Fruit fly (Drosophila melanogaster) whole organism, embryonic: ENCODE measurements around the gene Alp13.

Experiments used
- Asciz ChIP-seq: fragments of 200-800 bp; sonication (Bioruptor generic); optimal IDR thresholded peaks from 2 replicates; lab custom pipeline; 2017; ENCODE audit warnings: missing biosample characterization, mild to moderate bottlenecking, missing genetic modification characterization, missing genetic modification reagents
- Atf3 ChIP-seq: fragments of 200-800 bp; sonication (Bioruptor generic); optimal IDR thresholded peaks from 3 replicates; lab custom pipeline; 2016; ENCODE audit warnings: missing biosample characterization, missing genetic modification characterization
- Atf6 ChIP-seq: fragments of 200-800 bp; sonication (Bioruptor generic); IDR thresholded peaks from 2 replicates; pipeline ENCODE4 v1.3.6; 2022; ENCODE audit warnings: missing biosample characterization, missing genetic modification characterization
- CG12071 ChIP-seq: fragments of 200-800 bp; sonication (Bioruptor generic); optimal IDR thresholded peaks from 3 replicates; lab custom pipeline; 2018; ENCODE audit warnings: missing biosample characterization, mild to moderate bottlenecking, missing genetic modification characterization
- CG12299 ChIP-seq: fragments of 200-800 bp; sonication (Bioruptor generic); optimal IDR thresholded peaks from 2 replicates; lab custom pipeline; 2018; ENCODE audit warnings: missing biosample characterization, mild to moderate bottlenecking, missing genetic modification characterization
- CG13424 ChIP-seq: fragments of 200-800 bp; sonication (Bioruptor generic); optimal IDR thresholded peaks from 2 replicates; lab custom pipeline; 2019; ENCODE audit warnings: missing biosample characterization, mild to moderate bottlenecking, missing genetic modification characterization, moderate library complexity
- CG14441 ChIP-seq: fragments of 200-800 bp; sonication (Bioruptor generic); IDR thresholded peaks from 2 replicates; pipeline ENCODE4 v1.3.6; 2022; ENCODE audit warnings: missing biosample characterization, missing genetic modification characterization
- CG16815 ChIP-seq: fragments of 200-800 bp; sonication (Bioruptor generic); optimal IDR thresholded peaks from 3 replicates; lab custom pipeline; 2017; ENCODE audit warnings: missing biosample characterization, mild to moderate bottlenecking, missing genetic modification characterization
- CG17385 ChIP-seq: fragments of 200-800 bp; sonication (Bioruptor generic); optimal IDR thresholded peaks from 3 replicates; lab custom pipeline; 2018; ENCODE audit warnings: missing biosample characterization, mild to moderate bottlenecking, missing genetic modification characterization
- CG30020 ChIP-seq: fragments of 200-800 bp; optimal IDR thresholded peaks from 2 replicates; lab custom pipeline; 2019; ENCODE audit warnings: missing biosample characterization, mild to moderate bottlenecking, missing genetic modification characterization, moderate library complexity
- CG31441 ChIP-seq: fragments of 200-800 bp; sonication (Bioruptor generic); IDR thresholded peaks from 2 replicates; pipeline ENCODE4 v1.3.6; 2022; ENCODE audit warnings: missing biosample characterization, missing genetic modification characterization
- CG33557 ChIP-seq: fragments of 200-800 bp; sonication (Bioruptor generic); optimal IDR thresholded peaks from 2 replicates; lab custom pipeline; 2019; ENCODE audit warnings: missing biosample characterization, mild to moderate bottlenecking, missing genetic modification characterization, moderate library complexity
- CG4424 ChIP-seq: fragments of 200-800 bp; sonication (Bioruptor generic); optimal IDR thresholded peaks from 3 replicates; lab custom pipeline; 2016; ENCODE audit warnings: missing biosample characterization, missing genetic modification characterization
- CG6654 ChIP-seq: fragments of 200-800 bp; sonication (Bioruptor generic); optimal IDR thresholded peaks from 2 replicates; lab custom pipeline; 2017; ENCODE audit warnings: missing biosample characterization, mild to moderate bottlenecking, missing genetic modification characterization
- CG7357 ChIP-seq: fragments of 200-800 bp; sonication (Bioruptor generic); IDR thresholded peaks from 3 replicates; pipeline ENCODE4 v1.3.6; 2022; ENCODE audit warnings: missing biosample characterization, missing genetic modification characterization
- CG8765 ChIP-seq: fragments of 200-800 bp; sonication (Bioruptor generic); IDR thresholded peaks from 2 replicates; pipeline ENCODE4 v1.3.6; 2022; ENCODE audit warnings: missing biosample characterization, missing genetic modification characterization
- CG9215 ChIP-seq: fragments of 200-800 bp; sonication (Bioruptor generic); IDR thresholded peaks from 2 replicates; pipeline ENCODE4 v1.3.6; 2022; ENCODE audit warnings: missing biosample characterization, missing genetic modification characterization
- CG9437 ChIP-seq: fragments of 200-800 bp; sonication (Bioruptor generic); optimal IDR thresholded peaks from 2 replicates; lab custom pipeline; 2018; ENCODE audit warnings: missing biosample characterization, mild to moderate bottlenecking, missing genetic modification characterization
- CG9727 ChIP-seq: fragments of 200-800 bp; sonication (Bioruptor generic); optimal IDR thresholded peaks from 3 replicates; lab custom pipeline; 2017; ENCODE audit warnings: missing biosample characterization, mild to moderate bottlenecking, missing genetic modification characterization
- CG9817 ChIP-seq: fragments of 200-800 bp; sonication (Bioruptor generic); optimal IDR thresholded peaks from 2 replicates; lab custom pipeline; 2018; ENCODE audit warnings: missing biosample characterization, mild to moderate bottlenecking, missing genetic modification characterization, moderate library complexity
- E2f2 ChIP-seq: fragments of 200-800 bp; sonication (Bioruptor generic); IDR thresholded peaks from 2 replicates; pipeline ENCODE4 v1.3.6; 2022; ENCODE audit warnings: missing biosample characterization, missing genetic modification characterization
- Eip74EF ChIP-seq, 2 experiments: fragments of 200-800 bp in 1 of 2; fragments of >200 bp in 1 of 2; sonication (Bioruptor generic) in 1 of 2; optimal IDR thresholded peaks; 2 replicates each; lab custom pipeline; 2017 to 2019; ENCODE audit warnings: missing biosample characterization in 2 of 2, missing genetic modification characterization in 2 of 2, mild to moderate bottlenecking in 1 of 2, moderate library complexity in 1 of 2
- Ets97D ChIP-seq: fragments of 200-800 bp; sonication (Bioruptor generic); optimal IDR thresholded peaks from 3 replicates; lab custom pipeline; 2016; ENCODE audit warnings: missing biosample characterization, missing genetic modification characterization
- Gug ChIP-seq: fragments of 200-800 bp; sonication (Bioruptor generic); IDR thresholded peaks from 4 replicates; pipeline ENCODE4 v1.3.6; 2022; ENCODE audit warnings: missing biosample characterization, missing genetic modification characterization
- Hand ChIP-seq: fragments of 200-800 bp; sonication (Bioruptor generic); optimal IDR thresholded peaks from 2 replicates; lab custom pipeline; 2017; ENCODE audit warnings: mild to moderate bottlenecking, missing biosample characterization, missing genetic modification reagents, missing genetic modification characterization
- Hey ChIP-seq: fragments of 200-800 bp; sonication (Bioruptor generic); optimal IDR thresholded peaks from 3 replicates; lab custom pipeline; 2018; ENCODE audit warnings: missing biosample characterization, mild to moderate bottlenecking, missing genetic modification characterization
- HmgZ ChIP-seq: fragments of 200-800 bp; sonication (Bioruptor generic); optimal IDR thresholded peaks from 2 replicates; lab custom pipeline; 2018; ENCODE audit warnings: missing biosample characterization, mild to moderate bottlenecking, missing genetic modification characterization
- Mrtf ChIP-seq: fragments of 200-800 bp; sonication (Bioruptor generic); IDR thresholded peaks from 3 replicates; pipeline ENCODE4 v1.3.6; 2022; ENCODE audit warnings: missing biosample characterization, missing genetic modification characterization
- NC2α ChIP-seq: fragments of 200-800 bp; sonication (Bioruptor generic); optimal IDR thresholded peaks from 2 replicates; lab custom pipeline; 2016; ENCODE audit warnings: missing biosample characterization, missing genetic modification characterization
- NC2β ChIP-seq: fragments of 200-800 bp; sonication (Bioruptor generic); optimal IDR thresholded peaks from 2 replicates; lab custom pipeline; 2016; ENCODE audit warnings: missing biosample characterization, missing genetic modification characterization
- NfI ChIP-seq: fragments of 200-800 bp; sonication (Bioruptor generic); optimal IDR thresholded peaks from 3 replicates; lab custom pipeline; 2018; ENCODE audit warnings: missing biosample characterization, mild to moderate bottlenecking, missing genetic modification characterization, moderate library complexity
- Rfx ChIP-seq: fragments of 200-800 bp; sonication (Bioruptor generic); IDR thresholded peaks from 2 replicates; pipeline ENCODE4 v1.3.6; 2022; ENCODE audit warnings: missing biosample characterization, missing genetic modification characterization
- Sry-β ChIP-seq: fragments of 200-800 bp; sonication (Bioruptor generic); optimal IDR thresholded peaks from 2 replicates; lab custom pipeline; 2018; ENCODE audit warnings: missing biosample characterization, mild to moderate bottlenecking, missing genetic modification characterization, moderate library complexity
- amos ChIP-seq: fragments of 200-800 bp; sonication (Bioruptor generic); IDR thresholded peaks from 2 replicates; pipeline ENCODE4 v1.3.6; 2022; ENCODE audit warnings: missing biosample characterization, missing genetic modification characterization; ENCODE audit not compliant: partially characterized antibody
- ase ChIP-seq: fragments of 200-800 bp; sonication (Bioruptor generic); IDR thresholded peaks from 3 replicates; pipeline ENCODE4 v1.3.6; 2022; ENCODE audit warnings: missing biosample characterization, missing genetic modification characterization
- chm ChIP-seq: fragments of 200-800 bp; sonication (Bioruptor generic); IDR thresholded peaks from 2 replicates; pipeline ENCODE4 v1.3.6; 2022; ENCODE audit warnings: missing biosample characterization, missing genetic modification characterization
- dan ChIP-seq: fragments of 200-800 bp; sonication (Bioruptor generic); IDR thresholded peaks from 2 replicates; pipeline ENCODE4 v1.3.6; 2022; ENCODE audit warnings: missing biosample characterization, missing genetic modification characterization
- dm ChIP-seq: fragments of 200-800 bp; sonication (Bioruptor generic); optimal IDR thresholded peaks from 3 replicates; lab custom pipeline; 2016; ENCODE audit warnings: missing biosample characterization, missing genetic modification characterization
- emc ChIP-seq: fragments of 200-800 bp; sonication (Bioruptor generic); optimal IDR thresholded peaks from 2 replicates; lab custom pipeline; 2016; ENCODE audit warnings: missing biosample characterization, missing genetic modification characterization
- fu2 ChIP-seq: fragments of 200-800 bp; sonication (Bioruptor generic); optimal IDR thresholded peaks from 2 replicates; lab custom pipeline; 2016; ENCODE audit warnings: missing biosample characterization, missing genetic modification characterization
- gsb-n ChIP-seq: fragments of 200-800 bp; sonication (Bioruptor generic); optimal IDR thresholded peaks from 3 replicates; lab custom pipeline; 2018; ENCODE audit warnings: missing biosample characterization, mild to moderate bottlenecking, missing genetic modification characterization
- ken ChIP-seq: fragments of 200-800 bp; sonication (Bioruptor generic); IDR thresholded peaks from 3 replicates; pipeline ENCODE4 v1.3.6; 2022; ENCODE audit warnings: missing biosample characterization, missing genetic modification characterization
- lab ChIP-seq: fragments of 200-800 bp; sonication (Bioruptor generic); optimal IDR thresholded peaks from 3 replicates; lab custom pipeline; 2017; ENCODE audit warnings: missing biosample characterization, missing genetic modification characterization, mild to moderate bottlenecking, moderate library complexity, missing genetic modification reagents
- mld ChIP-seq: fragments of 200-800 bp; sonication (Bioruptor generic); IDR thresholded peaks from 3 replicates; pipeline ENCODE4 v1.3.6; 2022; ENCODE audit warnings: missing biosample characterization, missing genetic modification characterization; ENCODE audit not compliant: partially characterized antibody
- oc ChIP-seq: fragments of 200-800 bp; sonication (Bioruptor generic); optimal IDR thresholded peaks from 2 replicates; lab custom pipeline; 2018; ENCODE audit warnings: missing biosample characterization, mild to moderate bottlenecking, missing genetic modification characterization, moderate library complexity
- sens ChIP-seq: fragments of 200-800 bp; sonication (Bioruptor generic); peaks from one replicate; lab custom pipeline; 2016; ENCODE audit warnings: missing biosample characterization, missing genetic modification characterization
- sisA ChIP-seq: fragments of 200-800 bp; sonication (Bioruptor generic); IDR thresholded peaks from 2 replicates; pipeline ENCODE4 v1.3.6; 2022; ENCODE audit warnings: missing biosample characterization, missing genetic modification characterization
- sug ChIP-seq: fragments of 200-800 bp; optimal IDR thresholded peaks from 2 replicates; lab custom pipeline; 2019; ENCODE audit warnings: missing biosample characterization, mild to moderate bottlenecking, missing genetic modification characterization, moderate library complexity
- zfh2 ChIP-seq: fragments of 200-800 bp; sonication (Bioruptor generic); optimal IDR thresholded peaks from 2 replicates; lab custom pipeline; 2016; ENCODE audit warnings: missing biosample characterization, missing genetic modification characterization

Gene Alp13

DNA sequence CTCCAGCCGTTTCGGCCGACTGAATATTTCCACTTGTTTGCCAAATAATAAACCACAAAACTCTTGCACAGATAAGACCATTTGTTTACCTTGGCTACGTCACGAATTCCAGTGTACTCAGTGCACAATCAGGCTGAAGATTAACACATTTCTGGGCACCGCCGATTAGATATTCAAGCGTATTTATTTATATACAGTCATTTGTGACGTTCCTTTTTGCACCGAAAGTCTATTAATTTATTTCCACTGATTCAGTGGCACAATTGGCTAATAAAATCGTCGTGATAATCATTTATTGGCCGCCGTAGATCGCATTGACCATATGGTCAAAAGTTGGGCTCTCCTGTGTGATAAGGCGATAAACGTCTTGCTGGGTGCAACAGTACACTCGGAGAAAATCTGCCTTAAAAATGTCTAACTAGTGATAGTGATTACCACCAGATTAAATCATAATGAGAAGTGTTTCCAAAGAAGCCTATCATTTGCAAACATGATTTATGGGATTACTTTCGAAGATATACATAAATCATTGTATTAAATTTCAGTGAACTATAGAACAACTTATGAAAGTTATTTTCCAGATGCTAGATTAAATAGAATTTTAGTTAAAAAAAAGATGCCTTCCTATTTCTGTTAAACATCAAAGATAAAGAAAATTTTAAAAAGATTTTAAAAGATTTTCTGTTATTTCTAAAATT is 20.7 kb downstream of the Alp13 start (continued):
- TF ChIP-seq CG9727 (GFP tag; lab: Kevin White, UChicago) (peak; percentile 19), CG8765 (GFP tag; lab: Robert Waterston, UW) (no peak)
- TF ChIP-seq, all 482 proteins: peak for 67

DNA sequence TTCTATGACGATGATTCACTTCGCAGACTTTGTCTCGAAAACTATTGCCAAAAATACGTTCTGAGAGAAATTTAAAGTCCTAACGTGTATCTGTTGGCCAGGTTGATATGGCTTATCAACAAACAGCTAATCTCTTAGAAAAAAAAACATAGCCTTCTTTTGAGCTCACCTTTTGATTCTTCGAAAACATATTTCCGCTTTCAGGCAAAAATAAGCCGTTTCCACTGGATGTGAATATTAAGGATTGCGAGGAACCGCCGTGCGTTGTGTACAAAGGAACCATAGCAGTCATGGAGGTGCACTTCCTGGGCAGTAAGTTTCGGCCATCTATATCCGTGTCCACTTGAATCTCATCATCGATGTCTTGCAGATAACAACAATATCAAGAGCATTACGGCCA is 21.6 kb downstream of the Alp13 start:
- no peak for TF ChIP-seq CG31441
- peak; percentile 51; the same call in 2 of the 3 replicates for TF ChIP-seq CG7357 (GFP tag; lab: Robert Waterston, UW)
- TF ChIP-seq CG16815 = no peak
- no peak for TF ChIP-seq ase (GFP tag; lab: Robert Waterston, UW)
- TF ChIP-seq Sry-β (GFP tag; lab: Kevin White, UChicago) = no peak
- TF ChIP-seq Hand (GFP tag; lab: Kevin White, UChicago) = no peak
- TF ChIP-seq E2f2 (GFP tag; lab: Robert Waterston, UW) = no peak
- TF ChIP-seq sens (GFP tag; lab: Kevin White, UChicago) = no peak
- TF ChIP-seq sisA (GFP tag; lab: Robert Waterston, UW) = no peak
- no peak for TF ChIP-seq fu2 (GFP tag; lab: Kevin White, UChicago)
- no peak for TF ChIP-seq CG12299 (tag; lab: Kevin White, UChicago)
- peak; percentile 32 for TF ChIP-seq Asciz (GFP tag; lab: Kevin White, UChicago)
- TF ChIP-seq CG14441 (GFP tag; lab: Robert Waterston, UW) = no peak
- TF ChIP-seq CG9215 (GFP tag; lab: Robert Waterston, UW) = no peak
- TF ChIP-seq CG13424 = no peak
- peak; percentile 20; the same call in 1 of the 2 replicates for TF ChIP-seq chm
- no peak for TF ChIP-seq Gug
- TF ChIP-seq CG4424 (GFP tag; lab: Kevin White, UChicago) = no peak
- no peak for TF ChIP-seq Atf3 (GFP tag; lab: Kevin White, UChicago)
- TF ChIP-seq NfI = peak; percentile 45
- TF ChIP-seq dan (GFP tag; lab: Robert Waterston, UW) = no peak
- TF ChIP-seq CG12071 (GFP tag; lab: Kevin White, UChicago) = no peak
- no peak for TF ChIP-seq NC2β (GFP tag; lab: Kevin White, UChicago)
- no peak for TF ChIP-seq NC2α
- no peak for TF ChIP-seq amos (GFP tag; lab: Robert Waterston, UW)
- TF ChIP-seq CG33557 (GFP tag; lab: Kevin White, UChicago) = no peak
- no peak for TF ChIP-seq oc (tag; lab: Kevin White, UChicago)
- TF ChIP-seq Eip74EF (GFP tag; optimal IDR thresholded peaks at IDR 0.05; lab: Kevin White, UChicago) = no peak
- no peak for TF ChIP-seq Mrtf (GFP tag; lab: Robert Waterston, UW)
- no peak for TF ChIP-seq emc
- TF ChIP-seq CG17385 (GFP tag; lab: Kevin White, UChicago) = peak; percentile 18
- TF ChIP-seq Ets97D (GFP tag; lab: Kevin White, UChicago) = peak; percentile 84
- no peak for TF ChIP-seq dm
- TF ChIP-seq zfh2 (GFP tag; lab: Kevin White, UChicago) = no peak
- TF ChIP-seq mld (GFP tag; lab: Robert Waterston, UW) = no peak
- TF ChIP-seq Hey (tag; lab: Kevin White, UChicago) = no peak
- no peak for TF ChIP-seq sug (tag; lab: Kevin White, UChicago)
- TF ChIP-seq lab (GFP tag; lab: Kevin White, UChicago) = peak; percentile 56
- no peak for TF ChIP-seq CG30020 (tag; lab: Kevin White, UChicago)
- TF ChIP-seq CG9817 (tag; lab: Kevin White, UChicago) = no peak
- no peak for TF ChIP-seq CG6654 (GFP tag; lab: Kevin White, UChicago)
- no peak for TF ChIP-seq CG9437 (GFP tag; lab: Kevin White, UChicago)
- no peak for TF ChIP-seq gsb-n (tag; lab: Kevin White, UChicago)
- 0 out of 2 replicates have a peak, but pooled peaks have one; percentile 5 for TF ChIP-seq Rfx (GFP tag; lab: Robert Waterston, UW)
- no peak for TF ChIP-seq HmgZ
- TF ChIP-seq Atf6 (GFP tag; lab: Robert Waterston, UW) = no peak
- no peak for TF ChIP-seq ken (GFP tag; lab: Robert Waterston, UW)
